Worm (Caenorhabditis elegans): Measurements from ENCODE around the gene T11F9.14.

DNA sequence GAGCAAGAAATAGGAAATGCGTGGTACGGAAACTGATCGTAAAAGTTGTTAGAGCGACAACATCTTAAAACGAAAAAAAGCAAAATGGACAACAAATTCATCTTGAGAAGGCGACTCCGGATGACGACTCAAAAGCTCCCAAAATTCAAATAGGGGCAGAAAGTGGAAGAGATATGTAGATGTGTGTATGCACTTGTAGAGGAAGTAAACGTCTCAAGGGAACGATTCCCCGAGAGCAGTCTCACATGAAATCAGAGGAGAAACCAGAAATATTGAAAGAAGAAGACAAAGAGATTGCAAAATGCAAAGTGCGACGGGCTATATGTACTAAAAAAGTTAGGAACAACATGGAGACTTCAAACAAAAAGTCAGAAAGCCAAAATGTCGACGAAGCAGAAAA is 37.1 kb downstream of the T11F9.14 start, which contains the start of gene F57B7.2:
- TF ChIP-seq nhr-76 (tag; optimal IDR thresholded peaks at IDR 0.05) = no peak
- TF ChIP-seq nhr-12 (tag; optimal IDR thresholded peaks at IDR 0.05) = no peak
- TF ChIP-seq lin-13 (tag; optimal IDR thresholded peaks at IDR 0.05) = no peak
- TF ChIP-seq tbx-8 (GFP tag; optimal IDR thresholded peaks at IDR 0.05) = no peak
- no peak for TF ChIP-seq lsy-2 (tag; optimal IDR thresholded peaks at IDR 0.05)
- TF ChIP-seq unc-62 (GFP tag; optimal IDR thresholded peaks at IDR 0.05) = no peak
- no peak for TF ChIP-seq elt-3 (tag; optimal IDR thresholded peaks at IDR 0.05)
- no peak for TF ChIP-seq mab-5 (tag; optimal IDR thresholded peaks at IDR 0.05)
- TF ChIP-seq M03D4.4 (tag; optimal IDR thresholded peaks at IDR 0.05) = no peak
- TF ChIP-seq ceh-83 (GFP tag; optimal IDR thresholded peaks at IDR 0.05) = no peak
- TF ChIP-seq ces-1 (GFP tag; optimal IDR thresholded peaks at IDR 0.05) = no peak
- TF ChIP-seq lin-32 (GFP tag; optimal IDR thresholded peaks at IDR 0.05) = no peak
- TF ChIP-seq drap-1 (GFP tag; optimal IDR thresholded peaks at IDR 0.05) = no peak
- no peak for TF ChIP-seq cnd-1 (tag; optimal IDR thresholded peaks at IDR 0.05)
